Worm (Caenorhabditis elegans) whole organism, midembryonic: ENCODE results near the gene K08D8.6.

Experiments
- flt-1 ChIP-seq: fragments of 200-800 bp; sonication (Bioruptor generic); IDR thresholded peaks from 2 replicates; pipeline ENCODE4 v1.3.6; 2022; ENCODE audit warnings: missing genetic modification characterization, missing compliant biosample characterization
- klf-2 ChIP-seq: fragments of 200-800 bp; sonication (Bioruptor generic); conservative IDR thresholded peaks from 2 replicates; pipeline ENCODE4 v1.3.6; 2022; ENCODE audit warnings: missing genetic modification reagents, missing genetic modification characterization, missing compliant biosample characterization
- ref-1 ChIP-seq: fragments of 200-800 bp; sonication (Bioruptor generic); conservative IDR thresholded peaks from 2 replicates; pipeline ENCODE4 v1.3.6; 2022; ENCODE audit warnings: missing genetic modification reagents, missing genetic modification characterization, missing compliant biosample characterization
- tab-1 ChIP-seq: fragments of 200-800 bp; sonication (Bioruptor generic); IDR thresholded peaks from 2 replicates; pipeline ENCODE4 v1.3.6; 2022; ENCODE audit warnings: missing genetic modification characterization, missing compliant biosample characterization
- ztf-23 ChIP-seq: fragments of 200-800 bp; sonication (Bioruptor generic); IDR thresholded peaks from 2 replicates; pipeline ENCODE4 v1.3.6; 2022; ENCODE audit warnings: missing genetic modification reagents, missing genetic modification characterization, missing compliant biosample characterization

DNA sequence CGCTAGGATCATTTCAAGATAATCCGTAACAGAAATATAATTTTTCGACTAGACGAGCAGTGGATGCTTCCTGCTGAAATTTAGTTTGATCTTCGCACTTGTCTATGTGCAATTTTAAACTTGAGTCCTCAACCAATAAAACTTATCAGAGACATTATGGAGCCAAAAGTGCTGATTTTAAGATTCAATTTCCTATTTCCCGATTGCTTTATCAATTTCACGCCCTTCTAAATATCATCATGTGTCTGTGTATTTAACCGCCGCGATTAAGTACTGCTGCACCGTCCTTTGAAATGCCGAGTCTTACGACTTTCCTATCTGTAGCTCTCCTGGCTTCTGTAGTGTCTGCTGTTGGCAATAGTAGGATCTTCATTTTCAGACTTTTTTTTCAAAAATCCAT lies 30.7 kb upstream of the K08D8.6 start, which contains the start of gene C32H11.4:
- no peak for TF ChIP-seq flt-1 (GFP tag; lab: Robert Waterston, UW)
- no peak for TF ChIP-seq ref-1 (GFP tag; lab: Robert Waterston, UW)
- TF ChIP-seq klf-2 (GFP tag; lab: Robert Waterston, UW), result no peak
- TF ChIP-seq ztf-23 (GFP tag; lab: Robert Waterston, UW), result no peak
- TF ChIP-seq tab-1, result no peak
